Worm (Caenorhabditis elegans) whole organism, L4/young adult: Measurements from ENCODE around the gene F45E1.1.

Experiments
- dao-5 ChIP-seq: sonication (generic microtip); optimal IDR thresholded peaks from 2 replicates; lab custom pipeline; 2016; ENCODE audit warnings: missing genotype, missing genetic modification characterization, moderate library complexity, missing compliant biosample characterization
- him-1 ChIP-seq: sonication (generic microtip); optimal IDR thresholded peaks from 2 replicates; lab custom pipeline; 2016; ENCODE audit warnings: missing genotype, missing genetic modification reagents, missing genetic modification characterization, missing compliant biosample characterization

DNA sequence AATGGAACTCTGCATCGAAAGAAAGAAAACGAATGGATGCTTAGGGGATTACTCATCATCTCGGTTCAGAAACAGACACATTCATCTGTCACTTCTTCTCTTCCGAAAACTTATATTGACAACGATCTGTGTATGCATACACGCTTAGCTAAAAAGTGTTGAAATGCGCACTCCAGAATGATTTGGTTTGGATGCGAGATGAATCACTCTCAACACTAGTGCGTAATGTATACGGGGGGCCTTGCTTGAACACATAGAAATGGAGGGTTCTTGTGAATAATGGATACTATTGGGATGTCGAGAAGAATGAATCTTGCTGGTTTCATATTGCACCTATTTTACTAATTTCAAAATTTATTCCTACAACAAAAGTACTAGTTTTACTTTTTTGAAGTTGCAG, 39.5 kb upstream of the F45E1.1 start:
- TF ChIP-seq him-1, result no peak
- TF ChIP-seq dao-5 (tag; lab: Kevin White, UChicago), result no peak
